Fruit fly (Drosophila melanogaster) whole organism, wandering third instar larva: Measurements from ENCODE around the gene Acn.

ENCODE experiments used
- Hr78 ChIP-seq: fragments of >200 bp; optimal IDR thresholded peaks from 2 replicates; lab custom pipeline; 2017; ENCODE audit warnings: missing biosample characterization, missing genetic modification characterization
- psq ChIP-seq: fragments of 200-800 bp; sonication (Bioruptor generic); optimal IDR thresholded peaks from 3 replicates; lab custom pipeline; 2017; ENCODE audit warnings: missing biosample characterization, mild to moderate bottlenecking, missing genetic modification characterization, moderate library complexity

dm6 chr2L:19053860-19054515 is 8.8 kb downstream of the Acn start, which contains the start of gene CG10492:
- TF ChIP-seq psq (GFP tag; lab: Kevin White, UChicago) (no peak), Hr78 (GFP tag; lab: Kevin White, UChicago) (no peak)
